Worm (Caenorhabditis elegans): Measurements from ENCODE around the gene K09E9.4.

Gene K09E9.4

DNA sequence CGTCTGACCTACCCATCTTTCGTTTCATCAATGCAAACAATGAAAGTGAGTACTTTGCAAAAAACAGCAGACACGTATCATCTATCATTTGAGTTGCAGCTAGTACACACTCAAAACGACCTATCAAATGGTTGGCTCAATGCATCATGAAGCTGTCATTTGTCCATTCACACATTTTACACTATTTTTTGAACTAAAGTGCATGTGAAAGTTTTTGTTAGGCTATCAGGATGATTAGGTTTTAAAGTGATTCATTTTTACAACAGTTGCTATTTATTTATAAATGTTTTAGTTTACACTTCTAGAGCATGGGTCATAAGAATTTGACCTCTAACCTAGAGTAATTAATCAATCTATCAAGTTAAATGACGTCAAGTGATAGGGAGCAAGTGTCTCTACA, 30.3 kb downstream of the K09E9.4 start:
- TF ChIP-seq nhr-120 (GFP tag; IDR thresholded peaks at IDR 0.05): no peak
- TF ChIP-seq let-607 (tag; optimal IDR thresholded peaks at IDR 0.05): peak in 1 of 2 experiments; percentile 50

DNA sequence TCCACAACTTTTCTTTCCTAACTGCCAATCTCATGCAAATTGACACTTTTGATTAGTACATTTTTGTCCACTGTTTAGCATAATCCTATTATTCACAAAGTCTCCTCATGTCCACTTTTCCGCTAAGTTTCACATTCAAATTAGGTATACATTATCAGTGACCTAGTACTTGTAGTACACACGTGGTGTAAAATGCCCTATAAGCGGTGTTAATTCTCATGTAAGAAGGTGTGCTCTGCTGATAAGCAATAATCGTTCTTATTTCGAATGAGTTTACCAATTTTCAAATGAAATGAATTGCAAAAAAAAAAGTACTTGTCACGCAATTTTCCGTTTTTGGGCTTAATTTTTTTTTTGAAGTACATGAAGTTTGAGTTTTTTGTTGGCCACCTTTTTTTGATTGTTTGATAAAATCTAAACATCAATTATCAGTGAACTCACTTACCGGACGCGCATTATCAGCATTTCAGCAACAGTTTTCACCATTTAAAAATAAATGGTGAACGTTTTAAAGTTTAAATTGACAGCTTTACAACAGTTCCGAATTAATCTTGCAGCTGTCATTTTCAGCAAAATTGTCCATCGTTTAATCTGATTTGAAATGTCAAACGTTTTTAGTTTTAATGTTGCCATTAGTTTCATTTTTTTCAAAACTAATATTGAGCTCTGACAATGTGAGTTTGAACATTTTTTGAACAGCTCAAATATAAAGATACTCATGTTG, 31.4 kb downstream of the K09E9.4 start:
- TF ChIP-seq nhr-80 (tag; optimal IDR thresholded peaks at IDR 0.05): peak; percentile 81
- no peak for TF ChIP-seq cebp-2 (GFP tag; IDR thresholded peaks at IDR 0.05)
- no peak for TF ChIP-seq die-1 (tag; optimal IDR thresholded peaks at IDR 0.05)
- peak; percentile 20; the same call in 1 of the 2 replicates for TF ChIP-seq cebp-1 (GFP tag; IDR thresholded peaks at IDR 0.05)
- no peak for TF ChIP-seq cebp-1 (tag; optimal IDR thresholded peaks at IDR 0.05)
- no peak for TF ChIP-seq dox-1 (GFP tag; IDR thresholded peaks at IDR 0.05)
- TF ChIP-seq ztf-18 (tag; optimal IDR thresholded peaks at IDR 0.05): no peak
- TF ChIP-seq athp-1 (tag; optimal IDR thresholded peaks at IDR 0.05): no peak
- peak; percentile 61 to 70 for TF ChIP-seq let-607 (tag; optimal IDR thresholded peaks at IDR 0.05)

DNA sequence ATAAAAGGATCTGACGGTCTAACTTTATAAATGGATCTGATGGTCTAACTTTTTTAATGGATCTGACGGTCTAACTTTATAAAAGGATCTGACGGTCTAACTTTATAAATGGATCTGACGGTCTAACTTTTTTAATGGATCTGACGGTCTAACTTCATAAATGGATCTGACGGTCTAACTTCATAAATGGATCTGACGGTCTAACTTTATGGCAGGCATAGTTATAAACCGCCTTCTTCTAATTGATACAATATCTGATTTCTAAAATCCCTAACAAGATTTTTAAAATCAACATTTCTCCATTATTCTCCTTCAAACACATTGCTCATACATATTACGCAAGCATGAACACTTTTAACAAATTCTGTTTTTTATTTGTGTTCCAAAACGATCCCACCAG, 33.2 kb downstream of the K09E9.4 start, which contains the start of gene K09A9.8:
TSS of gene K09A9.8 (minus strand) at position 101 of the 400 bp plus-strand sequence.
- TF ChIP-seq mes-4 (tag; optimal IDR thresholded peaks at IDR 0.05): no peak
- no peak for TF ChIP-seq nhr-179 (tag; optimal IDR thresholded peaks at IDR 0.05)
- TF ChIP-seq nhr-80 (tag; optimal IDR thresholded peaks at IDR 0.05): no peak
- no peak for TF ChIP-seq let-526 (GFP tag; IDR thresholded peaks at IDR 0.05)
- no peak for TF ChIP-seq T07F8.4 (tag; optimal IDR thresholded peaks at IDR 0.05)
- no peak for TF ChIP-seq pha-4 (tag; optimal IDR thresholded peaks at IDR 0.05)
- TF ChIP-seq egl-18 (GFP tag; IDR thresholded peaks at IDR 0.05): no peak
- TF ChIP-seq lin-40 (tag; optimal IDR thresholded peaks at IDR 0.05): no peak
- no peak for TF ChIP-seq egl-44 (GFP tag; IDR thresholded peaks at IDR 0.05)
- no peak for TF ChIP-seq atf-7 (tag; optimal IDR thresholded peaks at IDR 0.05)
- no peak for TF ChIP-seq ztf-18 (tag; optimal IDR thresholded peaks at IDR 0.05)

DNA sequence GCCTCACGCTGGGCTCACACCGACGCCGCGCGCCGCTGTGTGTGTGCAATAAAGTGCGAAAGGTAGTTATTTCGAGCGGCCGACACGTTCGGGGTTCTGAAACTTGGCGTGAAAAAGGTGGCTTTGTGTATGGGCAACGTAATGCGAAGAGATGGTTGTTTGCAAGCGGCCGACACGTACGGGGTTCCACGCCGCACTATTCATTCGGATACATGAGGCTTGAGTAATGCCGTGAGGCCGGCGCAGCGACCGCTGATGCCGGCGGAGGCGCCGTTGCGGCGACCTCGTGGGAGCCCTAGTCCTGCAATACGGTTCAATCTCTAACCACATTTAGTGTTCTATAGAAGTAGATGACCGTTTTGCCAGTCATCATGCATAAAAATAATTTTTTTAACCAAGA, 36.2 kb downstream of the K09E9.4 start:
- TF ChIP-seq ztf-22 (GFP tag; optimal IDR thresholded peaks at IDR 0.05) (no peak), snpc-4 (GFP tag; optimal IDR thresholded peaks at IDR 0.05) (no peak), snpc-4 (tag; optimal IDR thresholded peaks at IDR 0.05) (peak in 2 of 4 experiments; percentile 7 to 36), D2030.7 (GFP tag; IDR thresholded peaks at IDR 0.05) (0 out of 2 replicates have a peak, but pooled peaks have one; percentile 20), zfh-2 (GFP tag; conservative IDR thresholded peaks at IDR 0.05) (peak; percentile 83)

DNA sequence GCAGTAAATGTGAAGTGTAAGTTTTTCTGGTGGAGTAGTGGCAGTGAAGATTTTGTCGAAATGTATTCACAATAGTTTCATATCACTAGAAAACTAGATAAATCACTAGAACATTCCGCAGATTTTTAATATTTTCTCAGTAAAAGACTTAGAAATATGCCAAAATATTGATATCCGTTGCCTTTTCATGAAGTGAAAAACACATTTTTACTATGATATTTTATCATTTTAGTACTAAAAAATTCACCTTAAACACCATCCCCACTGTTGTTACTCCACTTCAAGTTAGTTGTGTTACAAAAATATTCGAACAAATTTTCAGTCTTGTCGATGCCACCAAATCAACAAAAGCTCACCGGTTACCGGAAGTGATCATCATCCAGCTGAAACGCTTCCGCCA, 36.9 kb downstream of the K09E9.4 start:
- no peak for TF ChIP-seq let-526 (GFP tag; IDR thresholded peaks at IDR 0.05)
- no peak for TF ChIP-seq nhr-179 (tag; optimal IDR thresholded peaks at IDR 0.05)
- TF ChIP-seq B0261.1 (tag; optimal IDR thresholded peaks at IDR 0.05): no peak
- TF ChIP-seq ztf-22 (GFP tag; optimal IDR thresholded peaks at IDR 0.05): no peak
- TF ChIP-seq F37B4.10 (GFP tag; IDR thresholded peaks at IDR 0.05): no peak
- no peak for TF ChIP-seq unc-130 (GFP tag; optimal IDR thresholded peaks at IDR 0.05)
- no peak for TF ChIP-seq lin-35 (GFP tag; optimal IDR thresholded peaks at IDR 0.05)

DNA sequence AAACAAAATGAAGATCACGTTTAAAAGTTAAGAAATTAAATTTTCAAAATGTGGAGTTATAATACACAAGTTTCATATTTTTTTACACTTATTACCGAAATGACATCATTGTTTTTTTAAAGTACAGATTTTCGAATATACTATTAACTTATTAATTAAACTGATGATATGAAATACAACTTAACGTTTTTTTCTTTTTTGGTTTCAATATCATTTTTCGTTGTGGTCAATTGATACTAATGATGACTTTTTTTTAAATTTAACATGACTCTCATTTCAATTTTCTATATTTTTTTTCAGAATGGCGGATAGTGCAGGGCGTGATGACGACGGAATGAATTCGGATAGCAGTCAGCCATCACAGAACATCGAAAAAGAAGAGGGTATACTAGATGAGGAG, 39.2 kb downstream of the K09E9.4 start, which contains the start of gene usp-33:
TSS of gene usp-33 (plus strand) at position 301 of the 400 bp plus-strand sequence.
- TF ChIP-seq pbrm-1 (GFP tag; IDR thresholded peaks at IDR 0.05) (no peak), pha-4 (tag; optimal IDR thresholded peaks at IDR 0.05) (no peak), ztf-3 (GFP tag; optimal IDR thresholded peaks at IDR 0.05) (no peak), nhr-120 (GFP tag; IDR thresholded peaks at IDR 0.05) (no peak), hmg-1.2 (GFP tag; IDR thresholded peaks at IDR 0.05) (no peak)
